Fruit fly (Drosophila melanogaster): Measurements from ENCODE around the gene CG10657.

CG10657 gene

dm6 chr3L:12530044-12530443 is 33.0 kb upstream of the CG10657 start, which contains the start of gene nst (continued):
- no peak for TF ChIP-seq sisA (GFP tag; IDR thresholded peaks at IDR 0.05)
- TF ChIP-seq CG4282 (GFP tag; optimal IDR thresholded peaks at IDR 0.05), result no peak
- no peak for TF ChIP-seq gcm2 (GFP tag; optimal IDR thresholded peaks at IDR 0.05)
- no peak for TF ChIP-seq D19A (tag; optimal IDR thresholded peaks at IDR 0.05)
- TF ChIP-seq E2f2 (GFP tag; IDR thresholded peaks at IDR 0.05), result peak; percentile 83
- no peak for TF ChIP-seq cwo (GFP tag; optimal IDR thresholded peaks at IDR 0.05)
- no peak for TF ChIP-seq Dip2 (GFP tag; IDR thresholded peaks at IDR 0.05)
- peak; percentile 14 for TF ChIP-seq CG33213 (GFP tag; optimal IDR thresholded peaks at IDR 0.05)
- no peak for TF ChIP-seq Gsc (GFP tag; IDR thresholded peaks at IDR 0.05)
- no peak for TF ChIP-seq gce (GFP tag; IDR thresholded peaks at IDR 0.05)
- TF ChIP-seq CG1647 (GFP tag; optimal IDR thresholded peaks at IDR 0.05), result no peak
- no peak for TF ChIP-seq Meics (GFP tag; optimal IDR thresholded peaks at IDR 0.05)
- peak; percentile 14 for TF ChIP-seq ERR (GFP tag; optimal IDR thresholded peaks at IDR 0.05)
- no peak for TF ChIP-seq Tbp (GFP tag; optimal IDR thresholded peaks at IDR 0.05)

dm6 chr3L:12529431-12530007 is 32.5 kb upstream of the CG10657 start:
- TF ChIP-seq CG5953 (GFP tag; IDR thresholded peaks at IDR 0.05), result no peak
- peak; percentile 59 for TF ChIP-seq nau (GFP tag; optimal IDR thresholded peaks at IDR 0.05)
- TF ChIP-seq hth (optimal IDR thresholded peaks at IDR 0.05), result no peak
- peak; percentile 47 for TF ChIP-seq slbo (GFP tag; IDR thresholded peaks at IDR 0.05)
- TF ChIP-seq z (GFP tag; IDR thresholded peaks at IDR 0.05), result no peak
- no peak for TF ChIP-seq CG16779 (GFP tag; IDR thresholded peaks at IDR 0.05)
- TF ChIP-seq Pdp1 (GFP tag; optimal IDR thresholded peaks at IDR 0.05), result peak in 1 of 2 experiments; percentile 40
- TF ChIP-seq ro (GFP tag; IDR thresholded peaks at IDR 0.05), result no peak
- TF ChIP-seq pzg (GFP tag; optimal IDR thresholded peaks at IDR 0.05), result no peak
- peak; percentile 58 for TF ChIP-seq CG17829 (tag; optimal IDR thresholded peaks at IDR 0.05)
- no peak for TF ChIP-seq CG2889 (GFP tag; IDR thresholded peaks at IDR 0.05)
- TF ChIP-seq CG14965 (GFP tag; optimal IDR thresholded peaks at IDR 0.05; ENCODE audit: borderline replicate concordance), result no peak
- TF ChIP-seq wek (GFP tag; optimal IDR thresholded peaks at IDR 0.05), result no peak
- no peak for TF ChIP-seq pnt (GFP tag; optimal IDR thresholded peaks at IDR 0.05)
- no peak; the same call in 1 of the 2 replicates for TF ChIP-seq GATAe (GFP tag; conservative IDR thresholded peaks at IDR 0.05)
- no peak for TF ChIP-seq abd-A (tag; optimal IDR thresholded peaks at IDR 0.05)
- no peak for TF ChIP-seq HLH4C (GFP tag; IDR thresholded peaks at IDR 0.05; ENCODE audit: partially characterized antibody)
- TF ChIP-seq CG7271 (tag; optimal IDR thresholded peaks at IDR 0.05), result no peak
- TF ChIP-seq slp2 (GFP tag; optimal IDR thresholded peaks at IDR 0.05), result peak; percentile 20
- peak; percentile 55 for TF ChIP-seq lmd (GFP tag; IDR thresholded peaks at IDR 0.05)
- peak; percentile 41; the same call in 1 of the 2 replicates for TF ChIP-seq CG14667 (GFP tag; IDR thresholded peaks at IDR 0.05)
- TF ChIP-seq CG6813 (GFP tag; optimal IDR thresholded peaks at IDR 0.05), result peak; percentile 31
- TF ChIP-seq sim (GFP tag; IDR thresholded peaks at IDR 0.05), result no peak
- peak; percentile 60 for TF ChIP-seq CG2712 (tag; optimal IDR thresholded peaks at IDR 0.05)
- TF ChIP-seq ara (GFP tag; IDR thresholded peaks at IDR 0.05), result peak; percentile 63
- peak; percentile 58; the same call in 1 of the 2 replicates for TF ChIP-seq CG32767 (GFP tag; IDR thresholded peaks at IDR 0.05)
- TF ChIP-seq CG31441 (GFP tag; IDR thresholded peaks at IDR 0.05), result peak; percentile 67; the same call in 1 of the 2 replicates
- TF ChIP-seq CG33213 (GFP tag; optimal IDR thresholded peaks at IDR 0.05), result no peak
- TF ChIP-seq sc (optimal IDR thresholded peaks at IDR 0.05), result no peak
- TF ChIP-seq sc (GFP tag; optimal IDR thresholded peaks at IDR 0.05), result peak; percentile 5
- 0 out of 2 replicates have a peak, but pooled peaks have one; percentile 7 for TF ChIP-seq Taf1 (GFP tag; IDR thresholded peaks at IDR 0.05)
- no peak for TF ChIP-seq kah (GFP tag; optimal IDR thresholded peaks at IDR 0.05)
- no peak for TF ChIP-seq maf-S (GFP tag; optimal IDR thresholded peaks at IDR 0.05)
- no peak for TF ChIP-seq Gsc (GFP tag; IDR thresholded peaks at IDR 0.05)
- no peak for TF ChIP-seq CG15479 (GFP tag; optimal IDR thresholded peaks at IDR 0.05)
- peak; percentile 45 for TF ChIP-seq grau (tag; optimal IDR thresholded peaks at IDR 0.05)
- peak; percentile 48; the same call in 1 of the 3 replicates for TF ChIP-seq CG14050 (GFP tag; IDR thresholded peaks at IDR 0.05)
- peak; percentile 15 for TF ChIP-seq CTCF (GFP tag; optimal IDR thresholded peaks at IDR 0.05)
- no peak for TF ChIP-seq HmgD (GFP tag; optimal IDR thresholded peaks at IDR 0.05)

All from whole organism, embryonic.